Worm (Caenorhabditis elegans): ENCODE data around the gene F42C5.3.

Gene F42C5.3

ce11 chrIV:7287474-7287873 is at the start of gene F42C5.3:
Gene F42C5.3, minus strand, starts transcription at chrIV:7287574.
- TF ChIP-seq nhr-2 (tag; optimal IDR thresholded peaks at IDR 0.05), result no peak
- no peak for TF ChIP-seq flh-1 (GFP tag; optimal IDR thresholded peaks at IDR 0.05)
- TF ChIP-seq zip-8 (tag; optimal IDR thresholded peaks at IDR 0.05), result no peak
- TF ChIP-seq ceh-43 (GFP tag; optimal IDR thresholded peaks at IDR 0.05), result no peak
- TF ChIP-seq hlh-1 (tag; optimal IDR thresholded peaks at IDR 0.05), result no peak
- TF ChIP-seq lsy-2 (tag; optimal IDR thresholded peaks at IDR 0.05), result no peak
- TF ChIP-seq blmp-1 (tag; optimal IDR thresholded peaks at IDR 0.05), result no peak
- TF ChIP-seq mep-1 (tag; optimal IDR thresholded peaks at IDR 0.05), result no peak
- no peak for TF ChIP-seq sptf-1 (tag; optimal IDR thresholded peaks at IDR 0.05)
- TF ChIP-seq nhr-28 (tag; optimal IDR thresholded peaks at IDR 0.05), result no peak
- no peak for TF ChIP-seq unc-62 (GFP tag; optimal IDR thresholded peaks at IDR 0.05)
- TF ChIP-seq nhr-12 (tag; optimal IDR thresholded peaks at IDR 0.05), result no peak
- TF ChIP-seq unc-39 (tag; optimal IDR thresholded peaks at IDR 0.05), result no peak
- no peak for TF ChIP-seq drap-1 (GFP tag; optimal IDR thresholded peaks at IDR 0.05)
- no peak for TF ChIP-seq cnd-1 (tag; optimal IDR thresholded peaks at IDR 0.05)

ce11 chrIV:7332695-7333094 is 45.3 kb upstream of the F42C5.3 start, which contains the start of gene ocr-4:
Gene ocr-4, minus strand, starts transcription at chrIV:7332795.
- TF ChIP-seq sem-2 (GFP tag; optimal IDR thresholded peaks at IDR 0.05) (no peak), nhr-237 (tag; optimal IDR thresholded peaks at IDR 0.05) (no peak), lsy-2 (tag; optimal IDR thresholded peaks at IDR 0.05) (no peak), ces-1 (GFP tag; optimal IDR thresholded peaks at IDR 0.05) (no peak), lin-13 (tag; optimal IDR thresholded peaks at IDR 0.05) (no peak), nhr-2 (tag; optimal IDR thresholded peaks at IDR 0.05) (no peak), nhr-76 (tag; optimal IDR thresholded peaks at IDR 0.05) (no peak), flh-1 (GFP tag; optimal IDR thresholded peaks at IDR 0.05) (no peak), drap-1 (GFP tag; optimal IDR thresholded peaks at IDR 0.05) (no peak), mep-1 (tag; optimal IDR thresholded peaks at IDR 0.05) (no peak), ztf-11 (tag; optimal IDR thresholded peaks at IDR 0.05) (no peak), ceh-83 (GFP tag; optimal IDR thresholded peaks at IDR 0.05) (no peak), unc-39 (tag; optimal IDR thresholded peaks at IDR 0.05) (no peak), ceh-39 (tag; optimal IDR thresholded peaks at IDR 0.05) (no peak), cnd-1 (tag; optimal IDR thresholded peaks at IDR 0.05) (no peak), nhr-28 (tag; optimal IDR thresholded peaks at IDR 0.05) (no peak), zip-8 (tag; optimal IDR thresholded peaks at IDR 0.05) (no peak), M03D4.4 (tag; optimal IDR thresholded peaks at IDR 0.05) (no peak)

- TF ChIP-seq lsy-2 (tag; optimal IDR thresholded peaks at IDR 0.05), result no peak
- TF ChIP-seq ham-2 (GFP tag; optimal IDR thresholded peaks at IDR 0.05), result no peak
- no peak for TF ChIP-seq cnd-1 (tag; optimal IDR thresholded peaks at IDR 0.05)
- no peak for TF ChIP-seq ztf-11 (tag; optimal IDR thresholded peaks at IDR 0.05)
- no peak for TF ChIP-seq unc-120 (tag; optimal IDR thresholded peaks at IDR 0.05; ENCODE audit: poor library complexity, severe bottlenecking)
- no peak for TF ChIP-seq snpc-4 (tag; optimal IDR thresholded peaks at IDR 0.05)
- TF ChIP-seq nhr-28 (tag; optimal IDR thresholded peaks at IDR 0.05), result no peak
These were observed 41.5 kb upstream of the F42C5.3 start, which contains the start of gene sqst-2 for ce11 chrIV:7328918-7329317. Gene sqst-2, minus strand, starts transcription at chrIV:7328975.

ce11 chrIV:7326613-7327149 is 39.3 kb upstream of the F42C5.3 start, which contains the start of gene ifo-1:
Gene ifo-1, minus strand, starts transcription at chrIV:7326663.
- no peak for TF ChIP-seq nhr-76 (tag; optimal IDR thresholded peaks at IDR 0.05)

- TF ChIP-seq sptf-1 (tag; optimal IDR thresholded peaks at IDR 0.05) (no peak), elt-1 (tag; optimal IDR thresholded peaks at IDR 0.05; ENCODE audit: borderline replicate concordance, insufficient read depth) (no peak), nhr-2 (tag; optimal IDR thresholded peaks at IDR 0.05) (no peak), pha-4 (tag; optimal IDR thresholded peaks at IDR 0.05) (no peak), elt-3 (tag; optimal IDR thresholded peaks at IDR 0.05) (no peak)
These were observed 38.3 kb upstream of the F42C5.3 start for ce11 chrIV:7325698-7326097.

- TF ChIP-seq mls-2 (tag; optimal IDR thresholded peaks at IDR 0.05) (no peak), lsy-2 (tag; optimal IDR thresholded peaks at IDR 0.05) (no peak), M03D4.4 (tag; optimal IDR thresholded peaks at IDR 0.05) (no peak), nhr-12 (tag; optimal IDR thresholded peaks at IDR 0.05) (no peak), lin-32 (GFP tag; optimal IDR thresholded peaks at IDR 0.05) (no peak), ham-2 (GFP tag; optimal IDR thresholded peaks at IDR 0.05) (no peak), sem-2 (GFP tag; optimal IDR thresholded peaks at IDR 0.05) (no peak), flh-1 (GFP tag; optimal IDR thresholded peaks at IDR 0.05) (no peak), elt-1 (tag; optimal IDR thresholded peaks at IDR 0.05; ENCODE audit: borderline replicate concordance, insufficient read depth) (no peak), snpc-4 (tag; optimal IDR thresholded peaks at IDR 0.05) (no peak), lin-13 (tag; optimal IDR thresholded peaks at IDR 0.05) (no peak)
These were observed 37.5 kb upstream of the F42C5.3 start for ce11 chrIV:7324913-7325312.
